Fruit fly (Drosophila melanogaster) whole organism, embryonic: ENCODE data around the gene CG4629.

Experiments
- Ada2b ChIP-seq: fragments of 200-800 bp; sonication (Bioruptor generic); IDR thresholded peaks from 2 replicates; pipeline ENCODE4 v1.3.6; 2022; ENCODE audit warnings: missing biosample characterization, missing genetic modification characterization
- B-H2 ChIP-seq: fragments of 200-800 bp; sonication (Bioruptor generic); optimal IDR thresholded peaks from 2 replicates; lab custom pipeline; 2018; ENCODE audit warnings: missing biosample characterization, mild to moderate bottlenecking, missing genetic modification characterization
- Bgb ChIP-seq: fragments of 200-800 bp; sonication (Bioruptor generic); IDR thresholded peaks from 2 replicates; pipeline ENCODE4 v1.3.6; 2022; ENCODE audit warnings: missing biosample characterization, missing genetic modification characterization; ENCODE audit not compliant: partially characterized antibody
- Blimp-1 ChIP-seq: fragments of 200-800 bp; sonication (Bioruptor generic); optimal IDR thresholded peaks from 3 replicates; lab custom pipeline; 2018; ENCODE audit warnings: missing biosample characterization, missing genetic modification characterization, mild to moderate bottlenecking, moderate library complexity, missing genetic modification reagents
- CG10366 ChIP-seq: fragments of 200-800 bp; sonication (Bioruptor generic); IDR thresholded peaks from 2 replicates; pipeline ENCODE4 v1.3.6; 2022; ENCODE audit warnings: missing biosample characterization, missing genetic modification characterization
- CG13296 ChIP-seq: fragments of 200-800 bp; sonication (Bioruptor generic); optimal IDR thresholded peaks from 3 replicates; lab custom pipeline; 2018; ENCODE audit warnings: missing biosample characterization, mild to moderate bottlenecking, missing genetic modification characterization
- CG14860 ChIP-seq: fragments of 200-800 bp; sonication (Bioruptor generic); IDR thresholded peaks from 3 replicates; pipeline ENCODE4 v1.3.6; 2022; ENCODE audit warnings: missing biosample characterization, missing genetic modification characterization; ENCODE audit not compliant: partially characterized antibody
- CG15073 ChIP-seq: fragments of 200-800 bp; sonication (Bioruptor generic); optimal IDR thresholded peaks from 2 replicates; lab custom pipeline; 2016; ENCODE audit warnings: missing biosample characterization, missing genetic modification characterization
- CG16813 ChIP-seq: fragments of 200-800 bp; sonication (Bioruptor generic); IDR thresholded peaks from 3 replicates; pipeline ENCODE4 v1.3.6; 2022; ENCODE audit warnings: missing biosample characterization, missing genetic modification characterization; ENCODE audit not compliant: partially characterized antibody
- CG16815 ChIP-seq: fragments of 200-800 bp; sonication (Bioruptor generic); optimal IDR thresholded peaks from 3 replicates; lab custom pipeline; 2017; ENCODE audit warnings: missing biosample characterization, mild to moderate bottlenecking, missing genetic modification characterization
- CG17186 ChIP-seq: fragments of 200-800 bp; sonication (Bioruptor generic); optimal IDR thresholded peaks from 3 replicates; lab custom pipeline; 2017; ENCODE audit warnings: missing biosample characterization, missing genetic modification reagents, missing genetic modification characterization
- CG17385 ChIP-seq: fragments of 200-800 bp; sonication (Bioruptor generic); optimal IDR thresholded peaks from 3 replicates; lab custom pipeline; 2018; ENCODE audit warnings: missing biosample characterization, mild to moderate bottlenecking, missing genetic modification characterization
- CG1832 ChIP-seq: fragments of 200-800 bp; sonication (Bioruptor generic); optimal IDR thresholded peaks from 2 replicates; lab custom pipeline; 2017; ENCODE audit warnings: missing biosample characterization, mild to moderate bottlenecking, missing genetic modification characterization, inconsistent platforms
- CG2199 ChIP-seq: fragments of 200-800 bp; sonication (Bioruptor generic); IDR thresholded peaks from 3 replicates; pipeline ENCODE4 v1.3.6; 2022; ENCODE audit warnings: missing biosample characterization, missing genetic modification characterization
- CG4820 ChIP-seq: fragments of 200-800 bp; sonication (Bioruptor generic); optimal IDR thresholded peaks from 3 replicates; lab custom pipeline; 2016; ENCODE audit warnings: missing biosample characterization, missing genetic modification characterization
- CG5953 ChIP-seq: fragments of 200-800 bp; sonication (Bioruptor generic); IDR thresholded peaks from 2 replicates; pipeline ENCODE4 v1.3.6; 2022; ENCODE audit warnings: missing biosample characterization, missing genetic modification characterization
- CG6272 ChIP-seq: fragments of 200-800 bp; sonication (Bioruptor generic); IDR thresholded peaks from 2 replicates; pipeline ENCODE4 v1.3.6; 2022; ENCODE audit warnings: missing biosample characterization, missing genetic modification characterization
- CG7839 ChIP-seq: fragments of 200-800 bp; sonication (Bioruptor generic); optimal IDR thresholded peaks from 3 replicates; lab custom pipeline; 2018; ENCODE audit warnings: missing biosample characterization, mild to moderate bottlenecking, missing genetic modification characterization, moderate library complexity
- CG8281 ChIP-seq: fragments of 200-800 bp; sonication (Bioruptor generic); optimal IDR thresholded peaks from 2 replicates; lab custom pipeline; 2018; ENCODE audit warnings: missing biosample characterization, mild to moderate bottlenecking, missing genetic modification characterization, moderate library complexity
- CG8924 ChIP-seq: fragments of 200-800 bp; optimal IDR thresholded peaks from 3 replicates; lab custom pipeline; 2019; ENCODE audit warnings: missing biosample characterization, mild to moderate bottlenecking, missing genetic modification characterization, moderate library complexity
- CG9817 ChIP-seq: fragments of 200-800 bp; sonication (Bioruptor generic); optimal IDR thresholded peaks from 2 replicates; lab custom pipeline; 2018; ENCODE audit warnings: missing biosample characterization, mild to moderate bottlenecking, missing genetic modification characterization, moderate library complexity
- Camta ChIP-seq: fragments of 200-800 bp; sonication (Bioruptor generic); optimal IDR thresholded peaks from 2 replicates; lab custom pipeline; 2016; ENCODE audit warnings: missing biosample characterization, missing genetic modification characterization
- Fer3 ChIP-seq: fragments of 200-800 bp; sonication (Bioruptor generic); optimal IDR thresholded peaks from 2 replicates; lab custom pipeline; 2018; ENCODE audit warnings: missing biosample characterization, mild to moderate bottlenecking, missing genetic modification characterization, moderate library complexity
- H2.0 ChIP-seq: fragments of 200-800 bp; sonication (Bioruptor generic); IDR thresholded peaks from 2 replicates; pipeline ENCODE4 v1.3.6; 2022; ENCODE audit warnings: missing biosample characterization, missing genetic modification characterization
- Jarid2 ChIP-seq: fragments of 200-800 bp; sonication (Bioruptor generic); optimal IDR thresholded peaks from 3 replicates; lab custom pipeline; 2017; ENCODE audit warnings: mild to moderate bottlenecking, missing biosample characterization, missing genetic modification reagents, missing genetic modification characterization
- Med ChIP-seq: fragments of 200-800 bp; sonication (Bioruptor generic); peaks from one replicate; lab custom pipeline; 2016; ENCODE audit warnings: missing biosample characterization, missing genetic modification characterization, mild to moderate bottlenecking, inconsistent platforms, moderate library complexity
- Sry-β ChIP-seq: fragments of 200-800 bp; sonication (Bioruptor generic); optimal IDR thresholded peaks from 2 replicates; lab custom pipeline; 2018; ENCODE audit warnings: missing biosample characterization, mild to moderate bottlenecking, missing genetic modification characterization, moderate library complexity
- Sry-δ ChIP-seq: fragments of 200-800 bp; sonication (Bioruptor generic); optimal IDR thresholded peaks from 2 replicates; lab custom pipeline; 2016; ENCODE audit warnings: missing biosample characterization, missing genetic modification characterization
- ato ChIP-seq: fragments of 200-800 bp; sonication (Bioruptor generic); IDR thresholded peaks from 2 replicates; pipeline ENCODE4 v1.3.6; 2022; ENCODE audit warnings: missing biosample characterization, missing genetic modification characterization; ENCODE audit not compliant: partially characterized antibody
- bab2 ChIP-seq: fragments of 200-800 bp; sonication (Bioruptor generic); optimal IDR thresholded peaks from 2 replicates; lab custom pipeline; 2016; ENCODE audit warnings: missing biosample characterization, missing genetic modification characterization
- cas ChIP-seq: fragments of 200-800 bp; sonication (Bioruptor generic); IDR thresholded peaks from 2 replicates; pipeline ENCODE4 v1.3.6; 2022; ENCODE audit warnings: missing biosample characterization, missing genetic modification characterization
- crol ChIP-seq: fragments of 200-800 bp; sonication (Bioruptor generic); IDR thresholded peaks from 2 replicates; pipeline ENCODE4 v1.3.6; 2022; ENCODE audit warnings: missing biosample characterization, missing genetic modification characterization
- emc ChIP-seq: fragments of 200-800 bp; sonication (Bioruptor generic); optimal IDR thresholded peaks from 2 replicates; lab custom pipeline; 2016; ENCODE audit warnings: missing biosample characterization, missing genetic modification characterization
- esg ChIP-seq: fragments of 200-800 bp; sonication (Bioruptor generic); conservative IDR thresholded peaks from 2 replicates; pipeline ENCODE4 v1.3.6; 2022; ENCODE audit warnings: missing biosample characterization, missing genetic modification characterization
- exex ChIP-seq: fragments of 200-800 bp; sonication (Bioruptor generic); optimal IDR thresholded peaks from 4 replicates; lab custom pipeline; 2018; ENCODE audit warnings: missing biosample characterization, mild to moderate bottlenecking, missing genetic modification characterization, moderate library complexity
- eyg ChIP-seq: fragments of 200-800 bp; sonication (Bioruptor generic); optimal IDR thresholded peaks from 3 replicates; lab custom pipeline; 2016; ENCODE audit warnings: missing biosample characterization, missing genetic modification characterization
- fd64A ChIP-seq: fragments of 200-800 bp; sonication (Bioruptor generic); optimal IDR thresholded peaks from 3 replicates; lab custom pipeline; 2018; ENCODE audit warnings: missing biosample characterization, mild to moderate bottlenecking, missing genetic modification characterization
- gfzf ChIP-seq: fragments of 200-800 bp; sonication (Bioruptor generic); optimal IDR thresholded peaks from 2 replicates; lab custom pipeline; 2016; ENCODE audit warnings: missing biosample characterization, mild to moderate bottlenecking, missing genetic modification characterization, moderate library complexity
- grau ChIP-seq: fragments of 200-800 bp; optimal IDR thresholded peaks from 3 replicates; lab custom pipeline; 2019; ENCODE audit warnings: missing biosample characterization, mild to moderate bottlenecking, missing genetic modification characterization, moderate library complexity
- grn ChIP-seq: fragments of 200-800 bp; sonication (Bioruptor generic); optimal IDR thresholded peaks from 3 replicates; lab custom pipeline; 2017; ENCODE audit warnings: missing biosample characterization, missing genetic modification characterization
- her ChIP-seq: fragments of 200-800 bp; sonication (Bioruptor generic); optimal IDR thresholded peaks from 2 replicates; lab custom pipeline; 2016; ENCODE audit warnings: missing biosample characterization, missing genetic modification characterization
- lab ChIP-seq: fragments of 200-800 bp; sonication (Bioruptor generic); optimal IDR thresholded peaks from 3 replicates; lab custom pipeline; 2017; ENCODE audit warnings: missing biosample characterization, missing genetic modification characterization, mild to moderate bottlenecking, moderate library complexity, missing genetic modification reagents
- lilli ChIP-seq: fragments of 200-800 bp; sonication (Bioruptor generic); optimal IDR thresholded peaks from 3 replicates; lab custom pipeline; 2016; ENCODE audit warnings: missing biosample characterization, missing genetic modification characterization
- nom ChIP-seq: fragments of 200-800 bp; sonication (Bioruptor generic); optimal IDR thresholded peaks from 2 replicates; lab custom pipeline; 2017; ENCODE audit warnings: missing biosample characterization, missing genetic modification characterization, mild to moderate bottlenecking, moderate library complexity, missing genetic modification reagents
- oc ChIP-seq: fragments of 200-800 bp; sonication (Bioruptor generic); optimal IDR thresholded peaks from 2 replicates; lab custom pipeline; 2018; ENCODE audit warnings: missing biosample characterization, mild to moderate bottlenecking, missing genetic modification characterization, moderate library complexity
- repo ChIP-seq: fragments of 200-800 bp; sonication (Bioruptor generic); optimal IDR thresholded peaks from 2 replicates; lab custom pipeline; 2016; ENCODE audit warnings: missing biosample characterization, missing genetic modification characterization
- ro ChIP-seq: fragments of 200-800 bp; sonication (Bioruptor generic); IDR thresholded peaks from 2 replicates; pipeline ENCODE4 v1.3.6; 2022; ENCODE audit warnings: missing biosample characterization, missing genetic modification characterization
- sens-2 ChIP-seq: fragments of 200-800 bp; sonication (Bioruptor generic); IDR thresholded peaks from 2 replicates; pipeline ENCODE4 v1.3.6; 2022; ENCODE audit warnings: missing biosample characterization, missing genetic modification characterization
- trh ChIP-seq: fragments of 200-800 bp; sonication (Bioruptor generic); optimal IDR thresholded peaks from 2 replicates; lab custom pipeline; 2016; ENCODE audit warnings: missing biosample characterization, missing genetic modification characterization
- zen ChIP-seq: fragments of 200-800 bp; sonication (Bioruptor generic); optimal IDR thresholded peaks from 3 replicates; lab custom pipeline; 2018; ENCODE audit warnings: missing biosample characterization, mild to moderate bottlenecking, missing genetic modification characterization, moderate library complexity

Gene CG4629

DNA sequence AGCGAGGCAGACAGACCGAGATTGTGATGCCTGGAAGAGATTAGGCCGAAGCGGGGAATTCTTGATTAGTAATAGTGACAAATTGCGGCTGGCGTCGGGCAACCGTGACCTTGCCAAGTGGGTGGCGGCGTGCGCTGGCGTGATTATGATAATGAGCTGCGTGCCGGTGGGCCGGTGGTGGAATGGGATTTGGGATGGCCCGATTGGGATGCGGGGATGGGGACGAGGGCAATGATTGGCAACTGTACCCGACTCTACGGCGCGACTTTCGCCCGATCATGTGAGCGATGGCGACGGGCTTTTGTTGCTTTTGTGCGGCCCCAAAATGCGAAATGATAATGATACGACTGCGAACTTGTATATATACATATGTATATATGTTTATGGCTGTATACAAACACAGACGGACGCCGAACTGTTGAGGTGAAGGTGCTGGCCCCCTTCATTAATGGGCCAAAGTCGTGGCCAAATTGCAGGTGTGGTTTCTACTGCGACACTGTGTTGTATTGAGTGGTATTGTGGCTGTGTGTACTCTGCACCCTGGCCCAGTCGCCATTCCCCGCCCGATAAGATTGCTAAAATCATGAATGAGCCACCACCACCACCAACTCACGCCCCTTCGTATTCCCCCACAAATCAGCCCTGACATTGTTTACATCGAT lies 14.5 kb upstream of the CG4629 start (continued):
- TF ChIP-seq CG5953 = no peak
- no peak for TF ChIP-seq sens-2 (GFP tag; lab: Robert Waterston, UW)
- TF ChIP-seq grau (tag; lab: Kevin White, UChicago) = no peak
- no peak for TF ChIP-seq Camta (GFP tag; lab: Kevin White, UChicago)
- TF ChIP-seq CG8281 = no peak
- no peak for TF ChIP-seq Ada2b (GFP tag; lab: Robert Waterston, UW)
- no peak for TF ChIP-seq CG13296
- no peak for TF ChIP-seq CG7839 (tag; lab: Kevin White, UChicago)
- no peak for TF ChIP-seq her (GFP tag; lab: Kevin White, UChicago)
- TF ChIP-seq Fer3 (tag; lab: Kevin White, UChicago) = no peak
- TF ChIP-seq bab2 (GFP tag; lab: Kevin White, UChicago) = no peak
- TF ChIP-seq esg (GFP tag; lab: Robert Waterston, UW) = no peak
- no peak for TF ChIP-seq Jarid2 (GFP tag; lab: Kevin White, UChicago)
- no peak for TF ChIP-seq CG17385 (GFP tag; lab: Kevin White, UChicago)
- TF ChIP-seq CG1832 (GFP tag; lab: Kevin White, UChicago) = no peak
- TF ChIP-seq ro (GFP tag; lab: Robert Waterston, UW) = no peak
- TF ChIP-seq zen (tag; lab: Kevin White, UChicago) = no peak
- TF ChIP-seq CG14860 (GFP tag; lab: Robert Waterston, UW) = no peak
- TF ChIP-seq crol (GFP tag; lab: Robert Waterston, UW) = peak; percentile 34; the same call in 1 of the 2 replicates
- no peak for TF ChIP-seq CG9817 (tag; lab: Kevin White, UChicago)
- no peak for TF ChIP-seq grn
- TF ChIP-seq CG6272 (GFP tag; lab: Robert Waterston, UW) = no peak
- TF ChIP-seq nom = peak; percentile 22
- no peak for TF ChIP-seq Blimp-1 (GFP tag; lab: Kevin White, UChicago)
- no peak for TF ChIP-seq CG16813 (GFP tag; lab: Robert Waterston, UW)
- TF ChIP-seq CG2199 = no peak
- TF ChIP-seq gfzf (GFP tag; lab: Kevin White, UChicago) = no peak
- no peak for TF ChIP-seq CG17186
- TF ChIP-seq fd64A = no peak
- no peak for TF ChIP-seq Sry-δ
- TF ChIP-seq oc (tag; lab: Kevin White, UChicago) = no peak
- TF ChIP-seq eyg (GFP tag; lab: Kevin White, UChicago) = no peak
- TF ChIP-seq Bgb (GFP tag; lab: Robert Waterston, UW) = no peak
- no peak for TF ChIP-seq CG10366 (GFP tag; lab: Robert Waterston, UW)
- TF ChIP-seq H2.0 = no peak
- no peak for TF ChIP-seq CG8924
- no peak for TF ChIP-seq CG16815
- peak; percentile 65 for TF ChIP-seq Med (GFP tag; lab: Kevin White, UChicago)
- no peak for TF ChIP-seq emc (GFP tag; lab: Kevin White, UChicago)
- TF ChIP-seq lab = peak; percentile 55
- no peak for TF ChIP-seq repo (GFP tag; lab: Kevin White, UChicago)
- TF ChIP-seq Sry-β (GFP tag; lab: Kevin White, UChicago) = no peak
- TF ChIP-seq CG15073 = no peak
- no peak for TF ChIP-seq lilli (GFP tag; lab: Kevin White, UChicago)
- no peak for TF ChIP-seq trh (GFP tag; lab: Kevin White, UChicago)
- TF ChIP-seq ato = no peak
- TF ChIP-seq CG4820 (GFP tag; lab: Kevin White, UChicago) = no peak
- no peak for TF ChIP-seq cas (GFP tag; lab: Robert Waterston, UW)
- TF ChIP-seq exex = peak; percentile 43
- TF ChIP-seq B-H2 = peak; percentile 18
